Fruit fly (Drosophila melanogaster) whole organism, prepupa: ENCODE results near the gene CG17568.

ENCODE experiments used
- Blimp-1 ChIP-seq: fragments of 200-800 bp; sonication (Bioruptor generic); optimal IDR thresholded peaks from 3 replicates; lab custom pipeline; 2017; ENCODE audit warnings: missing biosample characterization, missing genetic modification characterization, mild to moderate bottlenecking, moderate library complexity, missing genetic modification reagents
- CG10631 ChIP-seq: fragments of 200-800 bp; sonication (Bioruptor generic); optimal IDR thresholded peaks from 2 replicates; lab custom pipeline; 2016; ENCODE audit warnings: missing biosample characterization, missing genetic modification characterization
- CG11294 ChIP-seq: fragments of 200-800 bp; sonication (Bioruptor generic); IDR thresholded peaks from 2 replicates; pipeline ENCODE4 v1.3.6; 2022; ENCODE audit warnings: missing biosample characterization, missing genetic modification characterization
- CG11762 ChIP-seq: fragments of 200-800 bp; sonication (Bioruptor generic); optimal IDR thresholded peaks from 3 replicates; lab custom pipeline; 2016; ENCODE audit warnings: missing biosample characterization, missing genetic modification characterization; ENCODE audit not compliant: insufficient read depth
- CG11902 ChIP-seq: fragments of 200-800 bp; sonication (Bioruptor generic); optimal IDR thresholded peaks from 3 replicates; lab custom pipeline; 2016; ENCODE audit warnings: missing biosample characterization, missing genetic modification characterization
- CG15336 ChIP-seq: fragments of 200-800 bp; sonication (Bioruptor generic); IDR thresholded peaks from 2 replicates; pipeline ENCODE4 v1.3.6; 2022; ENCODE audit warnings: missing biosample characterization, missing genetic modification characterization
- CG1621 ChIP-seq: fragments of 200-800 bp; sonication (Bioruptor generic); optimal IDR thresholded peaks from 3 replicates; lab custom pipeline; 2018; ENCODE audit warnings: missing biosample characterization, mild to moderate bottlenecking, missing genetic modification characterization
- CG16779 ChIP-seq: fragments of 200-800 bp; sonication (Bioruptor generic); optimal IDR thresholded peaks from 3 replicates; lab custom pipeline; 2017; ENCODE audit warnings: missing biosample characterization, mild to moderate bottlenecking, missing genetic modification characterization
- CG3032 ChIP-seq: fragments of 200-800 bp; optimal IDR thresholded peaks from 2 replicates; lab custom pipeline; 2019; ENCODE audit warnings: missing biosample characterization, mild to moderate bottlenecking, missing genetic modification characterization, moderate library complexity
- CG31627 ChIP-seq: fragments of 200-800 bp; sonication (Bioruptor generic); optimal IDR thresholded peaks from 3 replicates; lab custom pipeline; 2016; ENCODE audit warnings: missing biosample characterization, missing genetic modification characterization
- CG32006 ChIP-seq: fragments of 200-800 bp; sonication (Bioruptor generic); optimal IDR thresholded peaks from 3 replicates; lab custom pipeline; 2017; ENCODE audit warnings: missing biosample characterization, mild to moderate bottlenecking, missing genetic modification characterization
- CG34406 ChIP-seq: fragments of 200-800 bp; sonication (Bioruptor generic); optimal IDR thresholded peaks from 3 replicates; lab custom pipeline; 2016; ENCODE audit warnings: missing biosample characterization, missing genetic modification characterization
- CG4318 ChIP-seq: fragments of 200-800 bp; sonication (Bioruptor generic); optimal IDR thresholded peaks from 3 replicates; lab custom pipeline; 2017; ENCODE audit warnings: missing biosample characterization, mild to moderate bottlenecking, missing genetic modification characterization
- CG6163 ChIP-seq: fragments of 200-800 bp; sonication (Bioruptor generic); IDR thresholded peaks from 3 replicates; pipeline ENCODE4 v1.3.6; 2022; ENCODE audit warnings: missing biosample characterization, missing genetic modification characterization
- CG6276 ChIP-seq: fragments of 200-800 bp; sonication (Bioruptor generic); optimal IDR thresholded peaks from 2 replicates; lab custom pipeline; 2017; ENCODE audit warnings: missing biosample characterization, mild to moderate bottlenecking, missing genetic modification characterization
- CG6808 ChIP-seq: fragments of 200-800 bp; sonication (Bioruptor generic); optimal IDR thresholded peaks from 3 replicates; lab custom pipeline; 2017; ENCODE audit warnings: missing biosample characterization, missing genetic modification characterization, mild to moderate bottlenecking, moderate library complexity, missing genetic modification reagents
- CG7368 ChIP-seq: fragments of 200-800 bp; sonication (Bioruptor generic); optimal IDR thresholded peaks from 3 replicates; lab custom pipeline; 2016; ENCODE audit warnings: missing biosample characterization, missing genetic modification characterization
- CG8119 ChIP-seq: fragments of 200-800 bp; sonication (Bioruptor generic); IDR thresholded peaks from 3 replicates; pipeline ENCODE4 v1.3.6; 2022; ENCODE audit warnings: missing biosample characterization, missing genetic modification characterization
- CG9139 ChIP-seq: fragments of 200-800 bp; sonication (Bioruptor generic); optimal IDR thresholded peaks from 3 replicates; lab custom pipeline; 2017; ENCODE audit warnings: missing biosample characterization, mild to moderate bottlenecking, missing genetic modification characterization
- Eip78C ChIP-seq: fragments of 200-800 bp; sonication (Bioruptor generic); peaks from one replicate; lab custom pipeline; 2016; ENCODE audit warnings: missing biosample characterization, missing genetic modification characterization
- Eip93F ChIP-seq: fragments of 200-800 bp; sonication (Bioruptor generic); optimal IDR thresholded peaks from 2 replicates; lab custom pipeline; 2016; ENCODE audit warnings: missing biosample characterization, mild to moderate bottlenecking, missing genetic modification characterization
- Ets21C ChIP-seq: fragments of 200-800 bp; sonication (Bioruptor generic); optimal IDR thresholded peaks from 3 replicates; lab custom pipeline; 2016; ENCODE audit warnings: missing biosample characterization, missing genetic modification characterization
- Ets96B ChIP-seq: fragments of 200-800 bp; optimal IDR thresholded peaks from 2 replicates; lab custom pipeline; 2019; ENCODE audit warnings: missing biosample characterization, mild to moderate bottlenecking, missing genetic modification characterization, moderate library complexity
- Hr38 ChIP-seq: sonication (Bioruptor generic); optimal IDR thresholded peaks from 2 replicates; lab custom pipeline; 2016; ENCODE audit warnings: missing biosample characterization, missing genetic modification characterization
- Hr39 ChIP-seq: fragments of 200-800 bp; sonication (Bioruptor generic); optimal IDR thresholded peaks from 2 replicates; lab custom pipeline; 2016; ENCODE audit warnings: missing biosample characterization, missing genetic modification characterization
- Hr4 ChIP-seq: fragments of 200-800 bp; sonication (Bioruptor generic); optimal IDR thresholded peaks from 3 replicates; lab custom pipeline; 2016; ENCODE audit warnings: missing biosample characterization, missing genetic modification characterization
- Lpt ChIP-seq: fragments of 200-800 bp; sonication (Bioruptor generic); optimal IDR thresholded peaks from 3 replicates; lab custom pipeline; 2016; ENCODE audit warnings: missing biosample characterization, missing genetic modification characterization
- Met ChIP-seq: fragments of 200-800 bp; sonication (Bioruptor generic); optimal IDR thresholded peaks from 3 replicates; lab custom pipeline; 2016; ENCODE audit warnings: missing biosample characterization, missing genetic modification characterization
- Smox ChIP-seq: fragments of 200-800 bp; sonication (Bioruptor generic); optimal IDR thresholded peaks from 3 replicates; lab custom pipeline; 2016; ENCODE audit warnings: missing biosample characterization, missing genetic modification characterization
- Sox14 ChIP-seq: fragments of 200-800 bp; sonication (Bioruptor generic); optimal IDR thresholded peaks from 3 replicates; lab custom pipeline; 2016; ENCODE audit warnings: missing biosample characterization, missing genetic modification characterization
- Sox15 ChIP-seq: fragments of 200-800 bp; sonication (Bioruptor generic); optimal IDR thresholded peaks from 3 replicates; lab custom pipeline; 2016; ENCODE audit warnings: missing biosample characterization, missing genetic modification characterization
- achi ChIP-seq: fragments of 200-800 bp; sonication (Bioruptor generic); optimal IDR thresholded peaks from 3 replicates; lab custom pipeline; 2016; ENCODE audit warnings: missing biosample characterization, missing genetic modification characterization
- acj6 ChIP-seq: fragments of 200-800 bp; sonication (Bioruptor generic); optimal IDR thresholded peaks from 3 replicates; lab custom pipeline; 2016; ENCODE audit warnings: missing biosample characterization, missing genetic modification characterization
- cyc ChIP-seq: fragments of 200-800 bp; sonication (Bioruptor generic); optimal IDR thresholded peaks from 3 replicates; lab custom pipeline; 2016; ENCODE audit warnings: missing biosample characterization, missing genetic modification characterization
- dac ChIP-seq: fragments of 200-800 bp; sonication (Bioruptor generic); optimal IDR thresholded peaks from 2 replicates; lab custom pipeline; 2017; ENCODE audit warnings: missing biosample characterization, mild to moderate bottlenecking, missing genetic modification characterization
- dsx ChIP-seq: fragments of 200-800 bp; optimal IDR thresholded peaks from 3 replicates; lab custom pipeline; 2019; ENCODE audit warnings: missing biosample characterization, mild to moderate bottlenecking, missing genetic modification characterization, moderate library complexity; ENCODE audit not compliant: poor library complexity, severe bottlenecking
- eg ChIP-seq: fragments of 200-800 bp; sonication (Bioruptor generic); IDR thresholded peaks from 3 replicates; pipeline ENCODE4 v1.3.6; 2022; ENCODE audit warnings: missing biosample characterization, missing genetic modification characterization
- esn ChIP-seq: fragments of 200-800 bp; sonication (Bioruptor generic); optimal IDR thresholded peaks from 2 replicates; lab custom pipeline; 2016; ENCODE audit warnings: missing biosample characterization, mild to moderate bottlenecking, missing genetic modification characterization, moderate library complexity
- fd59A ChIP-seq: fragments of 200-800 bp; sonication (Bioruptor generic); optimal IDR thresholded peaks from 2 replicates; lab custom pipeline; 2017; ENCODE audit warnings: missing biosample characterization, mild to moderate bottlenecking, missing genetic modification characterization, missing genetic modification reagents
- fd85E ChIP-seq: fragments of 200-800 bp; sonication (Bioruptor generic); optimal IDR thresholded peaks from 3 replicates; lab custom pipeline; 2016; ENCODE audit warnings: missing biosample characterization, missing genetic modification characterization
- fkh ChIP-seq: fragments of 200-800 bp; sonication (Bioruptor generic); optimal IDR thresholded peaks from 3 replicates; lab custom pipeline; 2017; ENCODE audit warnings: missing biosample characterization, mild to moderate bottlenecking, missing genetic modification characterization, moderate library complexity
- lz ChIP-seq: fragments of 200-800 bp; sonication (Bioruptor generic); optimal IDR thresholded peaks from 3 replicates; lab custom pipeline; 2016; ENCODE audit warnings: missing biosample characterization, missing genetic modification characterization
- net ChIP-seq: fragments of 200-800 bp; sonication (Bioruptor generic); optimal IDR thresholded peaks from 3 replicates; lab custom pipeline; 2016; ENCODE audit warnings: missing biosample characterization, missing genetic modification characterization
- pdm3 ChIP-seq: fragments of 200-800 bp; sonication (Bioruptor generic); optimal IDR thresholded peaks from 3 replicates; lab custom pipeline; 2016; ENCODE audit warnings: missing biosample characterization, missing genetic modification characterization
- salr ChIP-seq, 2 experiments: fragments of 200-800 bp; sonication (Bioruptor generic); optimal IDR thresholded peaks; 3 replicates each; lab custom pipeline; 2016 to 2018; ENCODE audit warnings: missing biosample characterization in 2 of 2, missing genetic modification characterization in 2 of 2, mild to moderate bottlenecking in 1 of 2
- spab ChIP-seq: fragments of 200-800 bp; sonication (Bioruptor generic); optimal IDR thresholded peaks from 2 replicates; lab custom pipeline; 2017; ENCODE audit warnings: missing biosample characterization, mild to moderate bottlenecking, missing genetic modification characterization, missing genetic modification reagents
- ss ChIP-seq, 2 experiments: fragments of 200-800 bp; sonication (Bioruptor generic); optimal IDR thresholded peaks; 2 replicates in 1 of 2; 3 replicates in 1 of 2; lab custom pipeline; 2017 to 2018; ENCODE audit warnings: mild to moderate bottlenecking in 2 of 2, missing biosample characterization in 2 of 2, missing genetic modification characterization in 2 of 2, moderate library complexity in 1 of 2
- topi ChIP-seq: fragments of 200-800 bp; sonication (Bioruptor generic); optimal IDR thresholded peaks from 3 replicates; lab custom pipeline; 2016; ENCODE audit warnings: missing biosample characterization, missing genetic modification characterization

The CG17568 gene

dm6 chr2L:19201841-19202240, 20.3 kb upstream of the CG17568 start (continued):
- peak; percentile 72 for TF ChIP-seq CG8119 (GFP tag; lab: Robert Waterston, UW)
- peak; percentile 72 for TF ChIP-seq achi (GFP tag; lab: Kevin White, UChicago)
- peak; percentile 13 for TF ChIP-seq CG7368
- TF ChIP-seq CG3032 = peak; percentile 62
- no peak for TF ChIP-seq CG9139 (GFP tag; lab: Kevin White, UChicago)
- TF ChIP-seq acj6 (GFP tag; lab: Kevin White, UChicago) = peak; percentile 68
- peak; percentile 77 for TF ChIP-seq Met (GFP tag; lab: Kevin White, UChicago)
- peak; percentile 67 for TF ChIP-seq CG15336 (GFP tag; lab: Robert Waterston, UW)
- TF ChIP-seq lz (GFP tag; lab: Kevin White, UChicago) = peak; percentile 64
- no peak for TF ChIP-seq CG11762
- TF ChIP-seq Blimp-1 (GFP tag; lab: Kevin White, UChicago) = peak; percentile 13
- TF ChIP-seq Smox (GFP tag; lab: Kevin White, UChicago) = peak; percentile 68
- peak; percentile 51 for TF ChIP-seq CG6276 (GFP tag; lab: Kevin White, UChicago)
- no peak for TF ChIP-seq Eip93F (GFP tag; lab: Kevin White, UChicago)
- no peak for TF ChIP-seq fd85E (GFP tag; lab: Kevin White, UChicago)

- TF ChIP-seq CG15336 (GFP tag; lab: Robert Waterston, UW) (0 out of 2 replicates have a peak, but pooled peaks have one; percentile 26), Blimp-1 (GFP tag; lab: Kevin White, UChicago) (no peak), topi (GFP tag; lab: Kevin White, UChicago) (peak; percentile 33), dac (no peak), CG4318 (GFP tag; lab: Kevin White, UChicago) (no peak), ss (GFP tag; optimal IDR thresholded peaks at IDR 0.05; lab: Kevin White, UChicago) (peak; percentile 15 to 25), CG34406 (peak; percentile 28), eg (GFP tag; lab: Robert Waterston, UW) (no peak), Hr4 (peak; percentile 16), CG6808 (GFP tag; lab: Kevin White, UChicago) (peak; percentile 27), pdm3 (GFP tag; lab: Kevin White, UChicago) (peak; percentile 56), CG8119 (GFP tag; lab: Robert Waterston, UW) (no peak), dsx (GFP tag; lab: Kevin White, UChicago) (peak; percentile 39), cyc (GFP tag; lab: Kevin White, UChicago) (peak; percentile 43), CG32006 (GFP tag; lab: Kevin White, UChicago) (peak; percentile 6), net (GFP tag; lab: Kevin White, UChicago) (peak; percentile 43), CG6276 (GFP tag; lab: Kevin White, UChicago) (no peak), Hr39 (GFP tag; lab: Kevin White, UChicago) (peak; percentile 53), Lpt (no peak), Sox14 (GFP tag; lab: Kevin White, UChicago) (peak; percentile 35), esn (GFP tag; lab: Kevin White, UChicago) (peak; percentile 53), CG1621 (tag; lab: Kevin White, UChicago) (peak; percentile 33), spab (GFP tag; lab: Kevin White, UChicago) (peak; percentile 45), salr (GFP tag; optimal IDR thresholded peaks at IDR 0.05; lab: Kevin White, UChicago) (no peak), CG11762 (peak; percentile 42), fd85E (GFP tag; lab: Kevin White, UChicago) (no peak), Smox (GFP tag; lab: Kevin White, UChicago) (peak; percentile 39), achi (GFP tag; lab: Kevin White, UChicago) (peak; percentile 41), CG6163 (no peak), Ets96B (tag; lab: Kevin White, UChicago) (peak; percentile 39), Met (GFP tag; lab: Kevin White, UChicago) (peak; percentile 63), fkh (GFP tag; lab: Kevin White, UChicago) (no peak), lz (GFP tag; lab: Kevin White, UChicago) (peak; percentile 27), CG10631 (GFP tag; lab: Kevin White, UChicago) (peak; percentile 49), CG16779 (tag; lab: Kevin White, UChicago) (no peak), CG3032 (peak; percentile 44), Sox15 (GFP tag; lab: Kevin White, UChicago) (peak; percentile 24), Eip78C (GFP tag; lab: Kevin White, UChicago) (peak; percentile 72), Ets21C (GFP tag; lab: Kevin White, UChicago) (no peak), fd59A (peak; percentile 45), CG11902 (no peak), CG11294 (GFP tag; lab: Robert Waterston, UW) (no peak), Hr38 (GFP tag; lab: Kevin White, UChicago) (no peak), CG31627 (GFP tag; lab: Kevin White, UChicago) (peak; percentile 55)
Observed at dm6 chr2L:19200211-19200610, 18.7 kb upstream of the CG17568 start.
